Worm (Caenorhabditis elegans): ENCODE data around the gene msi-1.
A peak's percentile ranks its signal among the peaks of the same experiment; 100 is the strongest.

msi-1 gene

ce11 chrIII:3957119-3957739 is 19.0 kb downstream of the msi-1 start:
- no peak for TF ChIP-seq nhr-47 (tag; optimal IDR thresholded peaks at IDR 0.05)
- no peak for TF ChIP-seq unc-30 (tag; optimal IDR thresholded peaks at IDR 0.05)
- no peak for TF ChIP-seq lir-3 (tag; optimal IDR thresholded peaks at IDR 0.05; ENCODE audit: poor library complexity)
- TF ChIP-seq tbx-2 (tag; optimal IDR thresholded peaks at IDR 0.05): peak; percentile 6
- no peak for TF ChIP-seq ceh-88 (GFP tag; IDR thresholded peaks at IDR 0.05)
- peak; percentile 41 for TF ChIP-seq ama-1 (optimal IDR thresholded peaks at IDR 0.05)
- TF ChIP-seq jun-1 (tag; optimal IDR thresholded peaks at IDR 0.05): no peak
- TF ChIP-seq egl-27 (tag; optimal IDR thresholded peaks at IDR 0.05): no peak
- TF ChIP-seq unc-98 (GFP tag; IDR thresholded peaks at IDR 0.05): no peak
- TF ChIP-seq snpc-4 (tag; optimal IDR thresholded peaks at IDR 0.05): peak; percentile 81
- peak in 1 of 2 experiments; percentile 73 for TF ChIP-seq ztf-11 (tag; optimal IDR thresholded peaks at IDR 0.05)
- no peak for TF ChIP-seq snu-23 (GFP tag; optimal IDR thresholded peaks at IDR 0.05)
- TF ChIP-seq xbp-1 (tag; optimal IDR thresholded peaks at IDR 0.05): no peak
- TF ChIP-seq swsn-7 (tag; optimal IDR thresholded peaks at IDR 0.05): no peak
- peak; percentile 41 for TF ChIP-seq lin-13 (GFP tag; optimal IDR thresholded peaks at IDR 0.05)
- no peak for TF ChIP-seq aha-1 (tag; optimal IDR thresholded peaks at IDR 0.05)

- TF ChIP-seq Y116A8C.19 (tag; optimal IDR thresholded peaks at IDR 0.05; ENCODE audit: borderline replicate concordance): no peak
- TF ChIP-seq nhr-71 (tag; optimal IDR thresholded peaks at IDR 0.05): peak; percentile 15
Observed at ce11 chrIII:3956293-3956692, 19.9 kb downstream of the msi-1 start, which contains the start of gene F37A8.5. TSS of gene F37A8.5 (plus strand) at chrIII:3956624.

ce11 chrIII:3955674-3956073 is 20.5 kb downstream of the msi-1 start:
- TF ChIP-seq mef-2 (tag; optimal IDR thresholded peaks at IDR 0.05) (no peak), aha-1 (tag; optimal IDR thresholded peaks at IDR 0.05) (no peak), F16B12.6 (tag; optimal IDR thresholded peaks at IDR 0.05) (no peak), irx-1 (tag; optimal IDR thresholded peaks at IDR 0.05) (no peak), egl-27 (tag; optimal IDR thresholded peaks at IDR 0.05) (no peak), lir-3 (tag; optimal IDR thresholded peaks at IDR 0.05; ENCODE audit: poor library complexity) (no peak), grh-1 (GFP tag; IDR thresholded peaks at IDR 0.05) (no peak), nhr-77 (tag; optimal IDR thresholded peaks at IDR 0.05) (no peak), C04F5.9 (tag; optimal IDR thresholded peaks at IDR 0.05) (no peak), ztf-4 (tag; optimal IDR thresholded peaks at IDR 0.05) (peak; percentile 66), lsy-2 (tag; optimal IDR thresholded peaks at IDR 0.05) (peak; percentile 16 to 24), nhr-19 (GFP tag; conservative IDR thresholded peaks at IDR 0.05) (no peak), lin-15B (tag; optimal IDR thresholded peaks at IDR 0.05) (no peak), elt-2 (tag; optimal IDR thresholded peaks at IDR 0.05) (no peak), ama-1 (optimal IDR thresholded peaks at IDR 0.05) (no peak), ztf-11 (tag; optimal IDR thresholded peaks at IDR 0.05) (no peak), nhr-11 (tag; optimal IDR thresholded peaks at IDR 0.05) (no peak), pag-3 (tag; optimal IDR thresholded peaks at IDR 0.05; ENCODE audit: borderline replicate concordance, insufficient read depth) (no peak), pax-3 (tag; optimal IDR thresholded peaks at IDR 0.05) (no peak), vab-15 (tag; optimal IDR thresholded peaks at IDR 0.05) (no peak), lin-39 (tag; optimal IDR thresholded peaks at IDR 0.05) (no peak), nhr-76 (tag; optimal IDR thresholded peaks at IDR 0.05) (no peak), unc-86 (tag; optimal IDR thresholded peaks at IDR 0.05) (peak; percentile 59), pqm-1 (tag; optimal IDR thresholded peaks at IDR 0.05) (no peak), nhr-237 (tag; optimal IDR thresholded peaks at IDR 0.05) (no peak), mep-1 (tag; optimal IDR thresholded peaks at IDR 0.05) (peak; percentile 29), ceh-8 (GFP tag; optimal IDR thresholded peaks at IDR 0.05) (no peak), alr-1 (tag; optimal IDR thresholded peaks at IDR 0.05; ENCODE audit: borderline replicate concordance) (no peak), mab-9 (GFP tag; IDR thresholded peaks at IDR 0.05) (no peak), unc-130 (tag; optimal IDR thresholded peaks at IDR 0.05) (no peak), blmp-1 (tag; optimal IDR thresholded peaks at IDR 0.05) (peak; percentile 2), C16A3.4 (tag; optimal IDR thresholded peaks at IDR 0.05) (peak; percentile 0), nhr-28 (tag; optimal IDR thresholded peaks at IDR 0.05) (no peak), nhr-90 (tag; optimal IDR thresholded peaks at IDR 0.05; ENCODE audit: poor library complexity) (no peak), tlp-1 (tag; optimal IDR thresholded peaks at IDR 0.05) (no peak), efl-3 (GFP tag; optimal IDR thresholded peaks at IDR 0.05) (no peak), aly-2 (tag; optimal IDR thresholded peaks at IDR 0.05) (no peak)

Measured in whole organism, L1 larva.